Worm (Caenorhabditis elegans) whole organism, midembryonic: ENCODE measurements around the gene swp-1.

Experiments
- cog-1 ChIP-seq: sonication (generic microtip); optimal IDR thresholded peaks from 2 replicates; lab custom pipeline; 2016; ENCODE audit warnings: missing genetic modification characterization, missing compliant biosample characterization
- ztf-29 ChIP-seq: fragments of 200-800 bp; sonication (Bioruptor generic); IDR thresholded peaks from 2 replicates; pipeline ENCODE4 v1.3.6; 2022; ENCODE audit warnings: missing genetic modification reagents, missing genetic modification characterization, missing compliant biosample characterization

DNA sequence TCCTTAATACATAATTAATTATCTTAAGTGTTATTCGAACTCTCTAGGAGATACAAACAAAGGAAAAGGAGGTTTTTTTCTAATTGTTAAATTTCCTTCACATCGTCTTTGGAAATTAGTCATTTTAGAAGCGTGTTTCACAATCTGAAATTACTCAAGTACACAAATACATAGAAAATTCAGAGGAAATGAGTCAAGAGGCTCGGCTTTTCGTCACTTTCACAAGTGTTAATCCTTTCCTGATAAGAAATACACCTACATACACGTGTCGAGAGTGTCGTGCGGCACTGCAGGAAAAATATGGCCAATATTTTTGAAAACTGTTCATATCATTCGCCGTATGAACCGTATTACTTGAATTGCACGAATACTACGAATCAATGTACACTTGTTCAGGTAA is 41.9 kb upstream of the swp-1 start, which contains the start of gene B0244.4:
- TF ChIP-seq cog-1 (tag; lab: Kevin White, UChicago) (no peak), ztf-29 (GFP tag; lab: Robert Waterston, UW) (no peak)
